Worm (Caenorhabditis elegans): ENCODE results near the gene B0524.5.

- TF ChIP-seq W03F9.2 (tag; optimal IDR thresholded peaks at IDR 0.05) (peak; percentile 86), him-1 (tag; optimal IDR thresholded peaks at IDR 0.05) (no peak)
Measured at ce11 chrIII:1905589-1905988, 11.9 kb upstream of the B0524.5 start, which contains the start of the genes B0524.6 and pqn-41.

Data from whole organism, L4/young adult.